Fruit fly (Drosophila melanogaster) S2 (cell line): ENCODE measurements around the gene mtgo.

ENCODE experiments used
- CG8478 ChIP-seq: fragments of >200 bp; optimal IDR thresholded peaks from 2 replicates; lab custom pipeline; 2018
- CTCF ChIP-seq, 2 experiments: fragments of >200 bp; optimal IDR thresholded peaks; 2 replicates each; lab custom pipeline; 2018

Gene mtgo

DNA sequence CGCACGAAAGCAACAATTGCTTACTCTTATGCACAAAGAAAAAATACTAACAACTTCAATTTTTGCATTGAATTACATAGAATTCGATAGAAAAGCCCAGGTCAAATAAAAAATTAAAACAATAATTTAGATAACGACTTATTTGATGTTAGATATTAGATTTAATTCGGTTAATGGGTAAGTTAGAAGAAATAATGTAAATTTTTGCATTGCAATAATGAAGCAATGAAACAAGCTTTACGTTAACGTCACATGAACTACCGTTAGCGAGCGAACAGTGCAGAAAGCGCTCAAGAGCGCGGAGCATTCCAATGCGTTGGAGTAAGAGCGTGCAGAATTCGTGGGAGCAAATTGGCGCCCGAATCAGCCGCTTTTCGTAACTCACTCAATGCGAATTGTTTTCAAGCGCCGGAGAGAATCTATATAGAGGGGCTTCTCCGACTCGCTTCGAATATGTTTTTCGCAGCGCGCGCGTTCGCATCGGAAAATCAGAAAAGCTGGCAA is at the start of gene mtgo:
Gene mtgo (plus strand): TSS at position 454 of the 504 bp plus-strand sequence.
- TF ChIP-seq CG8478 (lab: Kevin White, UChicago) = no peak

- TF ChIP-seq CG8478 (lab: Kevin White, UChicago) (no peak), CTCF (optimal IDR thresholded peaks at IDR 0.05; lab: Kevin White, UChicago) (no peak)
Observed at dm6 chr2L:16495193-16495780, 49.5 kb upstream of the mtgo start.

- no peak for TF ChIP-seq CTCF (optimal IDR thresholded peaks at IDR 0.05; lab: Kevin White, UChicago)
- no peak for TF ChIP-seq CG8478 (lab: Kevin White, UChicago)
Observed at dm6 chr2L:16497196-16497595, 47.6 kb upstream of the mtgo start.

- TF ChIP-seq CG8478 (lab: Kevin White, UChicago) (no peak), CTCF (optimal IDR thresholded peaks at IDR 0.05; lab: Kevin White, UChicago) (no peak)
Observed at dm6 chr2L:16498100-16498499, 46.7 kb upstream of the mtgo start.

dm6 chr2L:16499559-16499958 is 45.3 kb upstream of the mtgo start:
- TF ChIP-seq CTCF (optimal IDR thresholded peaks at IDR 0.05; lab: Kevin White, UChicago) (no peak), CG8478 (lab: Kevin White, UChicago) (no peak)

- TF ChIP-seq CG8478 (lab: Kevin White, UChicago) (no peak), CTCF (optimal IDR thresholded peaks at IDR 0.05; lab: Kevin White, UChicago) (no peak)
Observed at dm6 chr2L:16500469-16500868, 44.3 kb upstream of the mtgo start.

dm6 chr2L:16501366-16501765 is 43.5 kb upstream of the mtgo start:
- TF ChIP-seq CG8478 (lab: Kevin White, UChicago) = no peak
- TF ChIP-seq CTCF (optimal IDR thresholded peaks at IDR 0.05; lab: Kevin White, UChicago) = no peak

DNA sequence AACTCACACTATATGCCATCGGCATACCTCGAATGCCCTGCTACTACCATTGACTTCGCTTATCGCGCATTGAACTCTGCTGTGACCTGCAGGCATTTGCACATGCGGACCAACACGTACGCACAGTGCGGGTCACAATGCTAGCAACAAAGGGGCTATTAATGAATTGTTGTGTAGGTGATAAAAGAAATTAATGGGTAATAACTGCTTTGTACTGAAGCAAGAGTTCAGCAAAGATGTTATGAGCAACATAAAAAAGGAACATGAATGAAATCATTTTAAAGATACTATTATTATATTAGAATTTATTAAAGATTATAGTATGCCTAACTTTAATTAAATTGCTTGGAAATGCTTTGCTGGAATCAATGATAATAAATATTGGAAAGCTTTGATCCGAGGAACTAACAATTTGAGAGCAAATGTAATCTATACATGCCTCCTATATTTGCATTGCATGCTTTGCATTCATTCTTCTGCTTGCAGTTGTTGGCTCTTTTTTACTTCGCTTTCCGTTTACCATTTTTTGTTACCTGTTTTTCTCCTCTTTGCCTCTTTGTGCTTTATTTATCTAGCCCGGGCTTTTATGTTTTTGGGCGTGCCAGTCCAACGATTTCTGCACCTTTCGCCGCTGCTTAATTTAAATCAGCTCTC is 41.8 kb upstream of the mtgo start:
- TF ChIP-seq CG8478 (lab: Kevin White, UChicago) (no peak), CTCF (optimal IDR thresholded peaks at IDR 0.05; lab: Kevin White, UChicago) (no peak)

DNA sequence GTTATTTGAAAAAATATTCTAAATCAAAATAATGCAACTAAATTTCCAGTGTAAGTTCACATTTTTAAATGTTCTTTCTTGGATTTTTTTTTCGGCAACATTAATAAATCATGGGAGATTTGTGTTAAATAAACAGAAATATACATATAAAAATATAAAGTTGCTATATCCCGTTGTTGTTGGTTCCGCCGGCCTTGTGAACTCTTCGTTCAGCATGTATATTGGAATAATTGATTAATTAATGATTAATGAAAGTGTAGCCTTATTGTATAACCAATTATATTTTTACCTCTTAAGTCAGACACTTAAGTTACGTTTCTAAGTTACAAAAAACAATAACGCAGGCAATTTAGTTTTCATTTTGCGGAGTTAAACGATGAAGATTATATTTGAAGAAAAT is 37.6 kb upstream of the mtgo start:
- TF ChIP-seq CG8478 (lab: Kevin White, UChicago) (no peak), CTCF (optimal IDR thresholded peaks at IDR 0.05; lab: Kevin White, UChicago) (no peak)

DNA sequence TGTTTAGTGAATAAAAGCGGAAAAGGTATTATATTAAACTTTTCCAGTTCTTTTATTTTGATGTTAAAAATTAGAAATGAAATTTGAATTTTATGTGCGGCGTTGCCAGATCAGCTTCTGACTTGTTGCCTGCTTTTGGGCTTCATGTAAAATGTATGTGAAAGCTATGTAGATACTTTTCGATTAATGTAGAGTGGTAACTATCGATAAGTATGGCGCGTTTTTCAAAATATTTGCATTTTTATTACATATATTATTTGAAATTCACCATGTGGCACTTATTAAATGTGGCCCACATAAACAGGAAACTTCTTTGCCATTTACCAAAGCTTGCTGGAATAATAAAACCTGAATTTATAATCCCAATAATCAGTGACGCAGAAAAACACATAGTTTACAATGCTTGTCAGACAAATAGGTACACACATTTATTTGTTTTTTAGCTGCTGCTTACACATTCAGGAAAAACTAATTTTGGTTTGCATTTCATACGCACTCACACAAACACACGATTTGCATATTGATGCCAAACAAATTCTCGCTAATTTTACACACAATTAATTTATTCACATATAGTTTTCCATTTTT is 37.0 kb upstream of the mtgo start:
- TF ChIP-seq CG8478 (lab: Kevin White, UChicago) (no peak), CTCF (optimal IDR thresholded peaks at IDR 0.05; lab: Kevin White, UChicago) (peak in 1 of 2 experiments; percentile 33)

DNA sequence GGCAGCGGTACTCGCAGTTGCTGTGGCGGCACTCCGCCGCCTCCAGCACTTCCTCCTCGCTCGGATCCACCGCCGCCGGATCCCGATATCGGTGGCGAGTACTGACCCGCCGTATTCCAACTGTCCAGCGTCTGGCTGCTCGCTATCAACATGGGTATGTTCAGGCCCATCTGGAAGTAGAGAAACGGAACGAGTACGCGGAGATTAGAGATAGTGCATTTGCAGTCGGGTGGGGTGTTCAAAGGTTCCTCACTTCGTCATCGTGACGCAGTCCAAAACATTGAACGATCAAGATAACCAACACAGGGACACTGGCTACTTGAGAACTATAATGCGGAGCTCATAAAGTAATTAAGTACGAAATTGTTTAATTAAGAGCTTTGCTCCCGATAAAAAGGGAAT is 33.5 kb upstream of the mtgo start:
- TF ChIP-seq CTCF (optimal IDR thresholded peaks at IDR 0.05; lab: Kevin White, UChicago) = no peak
- TF ChIP-seq CG8478 (lab: Kevin White, UChicago) = no peak

dm6 chr2L:16519582-16520474 is 25.0 kb upstream of the mtgo start:
- TF ChIP-seq CTCF (optimal IDR thresholded peaks at IDR 0.05; lab: Kevin White, UChicago) (no peak), CG8478 (lab: Kevin White, UChicago) (no peak)

DNA sequence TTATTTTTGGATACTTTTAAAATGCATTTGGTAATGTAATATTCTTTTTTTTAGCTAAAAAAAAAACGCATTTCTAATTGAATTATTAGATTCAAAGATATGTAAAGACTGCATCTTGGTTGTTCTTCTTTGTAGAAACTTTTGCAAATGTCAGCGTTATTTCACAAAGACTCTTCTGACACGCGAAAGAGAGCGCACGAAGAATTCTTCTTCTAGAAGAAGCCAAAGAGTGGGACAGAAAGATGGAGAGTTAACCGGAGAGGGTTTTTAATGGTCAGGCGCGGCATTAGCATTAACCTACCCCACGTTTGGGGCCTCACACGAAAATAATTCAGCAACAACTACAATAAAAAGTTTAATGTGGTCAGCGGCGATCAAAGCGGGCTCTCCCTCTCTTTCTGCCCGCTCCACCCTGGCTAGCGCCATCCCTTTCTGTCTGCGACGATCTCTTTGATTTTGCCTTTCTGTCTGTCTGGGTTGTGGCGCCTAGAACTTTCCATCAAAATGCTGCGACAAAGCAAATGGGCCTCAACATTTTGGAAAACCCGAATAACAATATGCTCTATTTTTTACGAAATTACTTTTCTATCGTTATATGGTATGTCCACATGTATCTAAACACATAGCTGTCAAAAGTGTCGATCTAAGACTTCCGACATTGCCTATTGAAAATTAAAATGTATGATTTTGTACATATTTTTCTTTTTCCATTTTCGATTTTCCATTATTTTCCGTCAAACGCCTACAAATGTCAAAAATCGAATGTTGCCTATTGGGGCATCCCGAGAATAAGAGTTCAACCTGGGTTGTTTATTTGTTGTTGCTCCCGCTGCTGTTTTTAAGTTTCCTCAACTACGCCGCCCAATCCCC is 24.1 kb upstream of the mtgo start:
- no peak for TF ChIP-seq CG8478 (lab: Kevin White, UChicago)
- no peak for TF ChIP-seq CTCF (optimal IDR thresholded peaks at IDR 0.05; lab: Kevin White, UChicago)
